Worm (Caenorhabditis elegans) whole organism, early embryonic: ENCODE measurements around the gene srt-39.

Experiments used
- B0310.2 ChIP-seq: sonication (generic microtip); optimal IDR thresholded peaks from 2 replicates; lab custom pipeline; 2016; ENCODE audit warnings: mild to moderate bottlenecking, missing genetic modification characterization, missing compliant biosample characterization
- aly-1 ChIP-seq: sonication (generic microtip); optimal IDR thresholded peaks from 2 replicates; lab custom pipeline; 2016; ENCODE audit warnings: missing genetic modification characterization, missing compliant biosample characterization
- ama-1 ChIP-seq: fragments of 150-350 bp; optimal IDR thresholded peaks from 2 replicates; lab custom pipeline; 2014
- ceh-13 ChIP-seq: fragments of 200-800 bp; sonication (Bioruptor generic); optimal IDR thresholded peaks from 2 replicates; lab custom pipeline; 2018; ENCODE audit warnings: mild to moderate bottlenecking, missing genetic modification characterization, missing compliant biosample characterization
- ceh-36 ChIP-seq: sonication (generic microtip); optimal IDR thresholded peaks from 2 replicates; lab custom pipeline; 2016; ENCODE audit warnings: missing genetic modification characterization, inconsistent platforms, missing compliant biosample characterization
- flt-1 ChIP-seq: fragments of 200-800 bp; sonication (Bioruptor generic); IDR thresholded peaks from 2 replicates; pipeline ENCODE4 v1.3.6; 2022; ENCODE audit warnings: missing genetic modification characterization, missing compliant biosample characterization
- hmbx-1 ChIP-seq: sonication (generic microtip); optimal IDR thresholded peaks from 2 replicates; lab custom pipeline; 2016; ENCODE audit warnings: mild to moderate bottlenecking, missing genetic modification characterization, missing compliant biosample characterization
- hmg-4 ChIP-seq: fragments of 200-800 bp; sonication (Bioruptor generic); optimal IDR thresholded peaks from 2 replicates; lab custom pipeline; 2018; ENCODE audit warnings: mild to moderate bottlenecking, missing genetic modification characterization, missing compliant biosample characterization
- hnd-1 ChIP-seq: sonication (generic microtip); optimal IDR thresholded peaks from 2 replicates; lab custom pipeline; 2016; ENCODE audit warnings: missing genetic modification characterization, missing compliant biosample characterization
- pes-1 ChIP-seq: fragments of 200-800 bp; sonication (Bioruptor generic); IDR thresholded peaks from 2 replicates; pipeline ENCODE4 v1.3.6; 2022; ENCODE audit warnings: missing genetic modification reagents, missing genetic modification characterization, missing compliant biosample characterization
- scrt-1 ChIP-seq: fragments of 200-800 bp; sonication (Bioruptor generic); IDR thresholded peaks from 2 replicates; pipeline ENCODE4 v1.3.6; 2022; ENCODE audit warnings: missing genetic modification characterization, missing compliant biosample characterization
- sea-1 ChIP-seq: fragments of 200-800 bp; sonication (Bioruptor generic); conservative IDR thresholded peaks from 2 replicates; pipeline ENCODE4 v1.3.6; 2022; ENCODE audit warnings: missing genetic modification characterization, missing compliant biosample characterization
- tra-4 ChIP-seq: sonication (generic microtip); optimal IDR thresholded peaks from 2 replicates; lab custom pipeline; 2017; ENCODE audit warnings: missing genetic modification characterization, missing compliant biosample characterization

- TF ChIP-seq ama-1 (lab: Kevin White, UChicago) (no peak), hmg-4 (GFP tag; lab: Kevin White, UChicago) (no peak), hmbx-1 (no peak), ceh-36 (no peak), scrt-1 (no peak), tra-4 (tag; lab: Kevin White, UChicago) (no peak), flt-1 (GFP tag; lab: Robert Waterston, UW) (no peak), B0310.2 (tag; lab: Kevin White, UChicago) (no peak), ceh-13 (no peak), aly-1 (tag; lab: Kevin White, UChicago) (no peak), pes-1 (GFP tag; lab: Robert Waterston, UW) (no peak), hnd-1 (tag; lab: Kevin White, UChicago) (no peak), sea-1 (GFP tag; lab: Robert Waterston, UW) (no peak)
These were observed at the start of gene srt-39 for ce11 chrV:12484585-12484984.
